Worm (Caenorhabditis elegans): ENCODE measurements around the gene F55C12.19.

- TF ChIP-seq nhr-11 (tag; optimal IDR thresholded peaks at IDR 0.05) (no peak), skn-1 (tag; optimal IDR thresholded peaks at IDR 0.05) (no peak), unc-86 (tag; optimal IDR thresholded peaks at IDR 0.05) (no peak), hlh-17 (GFP tag; optimal IDR thresholded peaks at IDR 0.05; ENCODE audit: borderline replicate concordance) (no peak), dpl-1 (GFP tag; optimal IDR thresholded peaks at IDR 0.05) (no peak)
Observed at ce11 chrII:5872414-5872813, 6.5 kb downstream of the F55C12.19 start.

Measured in whole organism, L1 larva.